Worm (Caenorhabditis elegans) whole organism, L1 larva: Measurements from ENCODE around the gene Y38E10A.28.

Experiments used
- alr-1 ChIP-seq: fragments of 200-800 bp; sonication (Bioruptor generic); optimal IDR thresholded peaks from 2 replicates; lab custom pipeline; 2018; ENCODE audit warnings: borderline replicate concordance, mild to moderate bottlenecking, missing genetic modification characterization, missing compliant biosample characterization
- elt-3 ChIP-seq, 6 experiments: fragments of 150-350 bp in 1 of 6; sonication (generic microtip); optimal IDR thresholded peaks; 2 replicates each; lab custom pipeline; 2017 to 2018; ENCODE audit warnings: missing biosample characterization in 6 of 6, missing genetic modification characterization in 6 of 6, inconsistent platforms in 1 of 6
- nhr-84 ChIP-seq: sonication (generic microtip); optimal IDR thresholded peaks from 2 replicates; lab custom pipeline; 2017; ENCODE audit warnings: missing biosample characterization, missing genetic modification characterization
- pqm-1 ChIP-seq: sonication (generic microtip); optimal IDR thresholded peaks from 3 replicates; lab custom pipeline; 2017; ENCODE audit warnings: missing biosample characterization, missing genetic modification characterization
- rnt-1 ChIP-seq: sonication (generic microtip); optimal IDR thresholded peaks from 2 replicates; lab custom pipeline; 2016; ENCODE audit warnings: mild to moderate bottlenecking, missing genetic modification characterization, moderate library complexity, missing compliant biosample characterization
- unc-130 ChIP-seq: fragments of 150-350 bp; optimal IDR thresholded peaks from 2 replicates; lab custom pipeline; 2017; ENCODE audit warnings: missing biosample characterization, missing genetic modification characterization, inconsistent platforms

- TF ChIP-seq nhr-84 (tag; lab: Kevin White, UChicago): no peak
- TF ChIP-seq alr-1 (tag; lab: Kevin White, UChicago): no peak
- TF ChIP-seq unc-130: no peak
- no peak for TF ChIP-seq pqm-1 (tag; lab: Kevin White, UChicago)
- TF ChIP-seq elt-3 (tag; optimal IDR thresholded peaks at IDR 0.05; lab: Kevin White, UChicago): peak in 1 of 6 experiments; percentile 21
- TF ChIP-seq rnt-1 (tag; lab: Kevin White, UChicago): no peak
Observed at ce11 chrII:12628566-12628965, 921 bp upstream of the Y38E10A.28 start, which contains the start of gene nspe-5.
